Worm (Caenorhabditis elegans) whole organism, L3 larva: Measurements from ENCODE around the gene str-31.

Experiments used
- R02D3.7 ChIP-seq: fragments of 150-350 bp; optimal IDR thresholded peaks from 2 replicates; lab custom pipeline; 2014; ENCODE audit warnings: missing biosample characterization, missing genetic modification characterization
- ama-1 ChIP-seq: fragments of 150-350 bp; optimal IDR thresholded peaks from 2 replicates; lab custom pipeline; 2018
- ceh-82 ChIP-seq: fragments of 150-350 bp; optimal IDR thresholded peaks from 2 replicates; lab custom pipeline; 2014; ENCODE audit warnings: missing biosample characterization, missing genetic modification characterization
- elt-1 ChIP-seq: fragments of 150-350 bp; optimal IDR thresholded peaks from 2 replicates; lab custom pipeline; 2014; ENCODE audit warnings: missing biosample characterization, missing genetic modification characterization
- fos-1 ChIP-seq: fragments of 150-350 bp; optimal IDR thresholded peaks from 2 replicates; lab custom pipeline; 2014; ENCODE audit warnings: missing biosample characterization, missing genetic modification characterization
- nhr-11 ChIP-seq: fragments of 150-350 bp; optimal IDR thresholded peaks from 2 replicates; lab custom pipeline; 2014; ENCODE audit warnings: missing biosample characterization, missing genetic modification characterization
- nhr-237 ChIP-seq: fragments of 150-350 bp; optimal IDR thresholded peaks from 2 replicates; lab custom pipeline; 2014; ENCODE audit warnings: missing biosample characterization, missing genetic modification characterization
- nhr-25 ChIP-seq: sonication (generic microtip); optimal IDR thresholded peaks from 2 replicates; lab custom pipeline; 2017; ENCODE audit warnings: missing biosample characterization, missing genetic modification characterization
- nhr-77 ChIP-seq: fragments of 150-350 bp; optimal IDR thresholded peaks from 2 replicates; lab custom pipeline; 2014; ENCODE audit warnings: missing biosample characterization, missing genetic modification characterization
- pha-4 ChIP-seq: fragments of 150-350 bp; optimal IDR thresholded peaks from 2 replicates; lab custom pipeline; 2014; ENCODE audit warnings: missing biosample characterization, missing genetic modification reagents, missing genetic modification characterization
- unc-39 ChIP-seq: sonication (generic microtip); optimal IDR thresholded peaks from 4 replicates; lab custom pipeline; 2017; ENCODE audit warnings: missing biosample characterization, missing genetic modification characterization
- unc-62 ChIP-seq: fragments of 150-350 bp; sonication (generic microtip); optimal IDR thresholded peaks from 4 replicates; lab custom pipeline; 2014; ENCODE audit warnings: missing biosample characterization, missing genetic modification reagents, missing genetic modification characterization

- TF ChIP-seq nhr-25 (tag; lab: Kevin White, UChicago) = no peak
- TF ChIP-seq unc-39 = no peak
- no peak for TF ChIP-seq nhr-237 (tag; lab: Kevin White, UChicago)
- no peak for TF ChIP-seq nhr-11 (tag; lab: Kevin White, UChicago)
- no peak for TF ChIP-seq R02D3.7
- no peak for TF ChIP-seq ceh-82 (tag; lab: Kevin White, UChicago)
- no peak for TF ChIP-seq ama-1 (lab: Kevin White, UChicago)
- TF ChIP-seq nhr-77 (tag; lab: Kevin White, UChicago) = no peak
- no peak for TF ChIP-seq elt-1 (tag; lab: Kevin White, UChicago)
- TF ChIP-seq fos-1 (tag; lab: Kevin White, UChicago) = no peak
- no peak for TF ChIP-seq pha-4 (tag; lab: Kevin White, UChicago)
- TF ChIP-seq unc-62 = no peak
These were observed 27.5 kb downstream of the str-31 start, which contains the start of gene C18B10.6 for ce11 chrV:7480949-7481348.
